Worm (Caenorhabditis elegans) whole organism, midembryonic: ENCODE data around the gene his-1.

Experiments used
- cog-1 ChIP-seq: sonication (generic microtip); optimal IDR thresholded peaks from 2 replicates; lab custom pipeline; 2016; ENCODE audit warnings: missing genetic modification characterization, missing compliant biosample characterization
- ref-1 ChIP-seq: fragments of 200-800 bp; sonication (Bioruptor generic); conservative IDR thresholded peaks from 2 replicates; pipeline ENCODE4 v1.3.6; 2022; ENCODE audit warnings: missing genetic modification reagents, missing genetic modification characterization, missing compliant biosample characterization
- tab-1 ChIP-seq: fragments of 200-800 bp; sonication (Bioruptor generic); IDR thresholded peaks from 2 replicates; pipeline ENCODE4 v1.3.6; 2022; ENCODE audit warnings: missing genetic modification characterization, missing compliant biosample characterization
- ztf-23 ChIP-seq: fragments of 200-800 bp; sonication (Bioruptor generic); IDR thresholded peaks from 2 replicates; pipeline ENCODE4 v1.3.6; 2022; ENCODE audit warnings: missing genetic modification reagents, missing genetic modification characterization, missing compliant biosample characterization

DNA sequence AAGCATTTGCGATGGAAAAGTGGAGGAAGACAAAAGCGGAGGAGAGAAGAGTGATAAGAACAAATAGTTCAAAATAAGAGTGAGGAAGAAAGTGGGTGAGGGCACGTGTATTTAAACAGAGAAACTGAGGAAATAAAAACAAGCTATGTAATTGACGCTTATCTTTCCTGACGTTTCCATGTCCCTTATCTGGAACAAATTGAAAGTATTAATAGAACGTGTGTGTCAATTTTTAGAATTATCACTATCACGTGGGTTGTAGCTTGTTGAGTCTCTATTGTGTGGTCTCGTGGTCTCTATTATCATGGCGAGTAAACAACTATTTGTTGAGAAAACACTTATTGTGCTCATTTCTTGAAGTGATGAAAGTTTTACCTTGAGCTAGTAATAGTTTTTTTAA lies 3.5 kb downstream of the his-1 start, which contains the start of gene T10C6.15:
- TF ChIP-seq ztf-23 (GFP tag; lab: Robert Waterston, UW) (no peak), tab-1 (GFP tag; lab: Robert Waterston, UW) (no peak), ref-1 (GFP tag; lab: Robert Waterston, UW) (no peak), cog-1 (tag; lab: Kevin White, UChicago) (no peak)
